Fruit fly (Drosophila melanogaster) whole organism, embryonic: ENCODE results near the gene CG34107.
A peak's percentile ranks its signal among the peaks of the same experiment; 100 is the strongest.

Experiments used
- Antp ChIP-seq: fragments of 200-800 bp; sonication (Bioruptor generic); optimal IDR thresholded peaks from 3 replicates; lab custom pipeline; 2016; ENCODE audit warnings: missing biosample characterization, missing genetic modification characterization
- Bdp1 ChIP-seq: fragments of 200-800 bp; sonication (Bioruptor generic); optimal IDR thresholded peaks from 3 replicates; lab custom pipeline; 2016; ENCODE audit warnings: missing biosample characterization, missing genetic modification characterization
- Blimp-1 ChIP-seq: fragments of 200-800 bp; sonication (Bioruptor generic); optimal IDR thresholded peaks from 3 replicates; lab custom pipeline; 2018; ENCODE audit warnings: missing biosample characterization, missing genetic modification characterization, mild to moderate bottlenecking, moderate library complexity, missing genetic modification reagents
- CG1024 ChIP-seq: fragments of 200-800 bp; sonication (Bioruptor generic); IDR thresholded peaks from 2 replicates; pipeline ENCODE4 v1.3.6; 2022; ENCODE audit warnings: missing biosample characterization, missing genetic modification characterization
- CG10543 ChIP-seq: fragments of 200-800 bp; sonication (Bioruptor generic); optimal IDR thresholded peaks from 3 replicates; lab custom pipeline; 2017; ENCODE audit warnings: missing biosample characterization, mild to moderate bottlenecking, missing genetic modification characterization, moderate library complexity
- CG11456 ChIP-seq: fragments of 200-800 bp; sonication (Bioruptor generic); IDR thresholded peaks from 3 replicates; pipeline ENCODE4 v1.3.6; 2022; ENCODE audit warnings: missing biosample characterization, missing genetic modification characterization
- CG11504 ChIP-seq: fragments of 200-800 bp; sonication (Bioruptor generic); optimal IDR thresholded peaks from 3 replicates; lab custom pipeline; 2019; ENCODE audit warnings: missing biosample characterization, mild to moderate bottlenecking, missing genetic modification characterization, moderate library complexity
- CG13296 ChIP-seq: fragments of 200-800 bp; sonication (Bioruptor generic); optimal IDR thresholded peaks from 3 replicates; lab custom pipeline; 2018; ENCODE audit warnings: missing biosample characterization, mild to moderate bottlenecking, missing genetic modification characterization
- CG15514 ChIP-seq: fragments of 200-800 bp; sonication (Bioruptor generic); optimal IDR thresholded peaks from 3 replicates; lab custom pipeline; 2017; ENCODE audit warnings: missing biosample characterization, missing genetic modification characterization, mild to moderate bottlenecking, moderate library complexity, missing genetic modification reagents
- CG18764 ChIP-seq: fragments of 200-800 bp; sonication (Bioruptor generic); optimal IDR thresholded peaks from 3 replicates; lab custom pipeline; 2016; ENCODE audit warnings: missing biosample characterization, missing genetic modification characterization
- CG2129 ChIP-seq: fragments of 200-800 bp; sonication (Bioruptor generic); IDR thresholded peaks from 2 replicates; pipeline ENCODE4 v1.3.6; 2022; ENCODE audit warnings: missing biosample characterization, missing genetic modification characterization; ENCODE audit not compliant: partially characterized antibody
- CG2199 ChIP-seq: fragments of 200-800 bp; sonication (Bioruptor generic); IDR thresholded peaks from 3 replicates; pipeline ENCODE4 v1.3.6; 2022; ENCODE audit warnings: missing biosample characterization, missing genetic modification characterization
- CG32772 ChIP-seq: fragments of 200-800 bp; sonication (Bioruptor generic); IDR thresholded peaks from 2 replicates; pipeline ENCODE4 v1.3.6; 2022; ENCODE audit warnings: missing biosample characterization, missing genetic modification characterization
- CG33213 ChIP-seq: fragments of 200-800 bp; sonication (Bioruptor generic); optimal IDR thresholded peaks from 3 replicates; lab custom pipeline; 2016; ENCODE audit warnings: missing biosample characterization, missing genetic modification characterization
- CG4424 ChIP-seq: fragments of 200-800 bp; sonication (Bioruptor generic); optimal IDR thresholded peaks from 3 replicates; lab custom pipeline; 2016; ENCODE audit warnings: missing biosample characterization, missing genetic modification characterization
- CG6854 ChIP-seq: fragments of 200-800 bp; sonication (Bioruptor generic); optimal IDR thresholded peaks from 3 replicates; lab custom pipeline; 2017; ENCODE audit warnings: missing biosample characterization, mild to moderate bottlenecking, missing genetic modification characterization
- CG7745 ChIP-seq: fragments of 200-800 bp; sonication (Bioruptor generic); optimal IDR thresholded peaks from 2 replicates; lab custom pipeline; 2018; ENCODE audit warnings: missing biosample characterization, mild to moderate bottlenecking, missing genetic modification characterization, moderate library complexity
- CG7928 ChIP-seq: fragments of 200-800 bp; sonication (Bioruptor generic); optimal IDR thresholded peaks from 2 replicates; lab custom pipeline; 2017; ENCODE audit warnings: missing biosample characterization, mild to moderate bottlenecking, missing genetic modification characterization
- CG8924 ChIP-seq: fragments of 200-800 bp; optimal IDR thresholded peaks from 3 replicates; lab custom pipeline; 2019; ENCODE audit warnings: missing biosample characterization, mild to moderate bottlenecking, missing genetic modification characterization, moderate library complexity
- CG9609 ChIP-seq: fragments of 200-800 bp; sonication (Bioruptor generic); optimal IDR thresholded peaks from 3 replicates; lab custom pipeline; 2016; ENCODE audit warnings: missing biosample characterization, missing genetic modification characterization
- CkIIα-i1 ChIP-seq: fragments of 200-800 bp; sonication (Bioruptor generic); IDR thresholded peaks from 2 replicates; pipeline ENCODE4 v1.3.6; 2022; ENCODE audit warnings: missing biosample characterization, missing genetic modification characterization
- Dip2 ChIP-seq: fragments of 200-800 bp; sonication (Bioruptor generic); IDR thresholded peaks from 2 replicates; pipeline ENCODE4 v1.3.6; 2022; ENCODE audit warnings: missing biosample characterization, missing genetic modification characterization
- Dip3 ChIP-seq: fragments of 200-800 bp; sonication (Bioruptor generic); optimal IDR thresholded peaks from 3 replicates; lab custom pipeline; 2016; ENCODE audit warnings: missing biosample characterization, missing genetic modification characterization
- E2f2 ChIP-seq: fragments of 200-800 bp; sonication (Bioruptor generic); IDR thresholded peaks from 2 replicates; pipeline ENCODE4 v1.3.6; 2022; ENCODE audit warnings: missing biosample characterization, missing genetic modification characterization
- Fer1 ChIP-seq: fragments of 200-800 bp; sonication (Bioruptor generic); optimal IDR thresholded peaks from 2 replicates; lab custom pipeline; 2017; ENCODE audit warnings: missing biosample characterization, mild to moderate bottlenecking, missing genetic modification characterization
- H15 ChIP-seq: fragments of 200-800 bp; sonication (Bioruptor generic); IDR thresholded peaks from 3 replicates; pipeline ENCODE4 v1.3.6; 2022; ENCODE audit warnings: missing biosample characterization, missing genetic modification characterization
- HLH3B ChIP-seq: fragments of 200-800 bp; sonication (Bioruptor generic); IDR thresholded peaks from 2 replicates; pipeline ENCODE4 v1.3.6; 2022; ENCODE audit warnings: missing biosample characterization, missing genetic modification characterization
- MESR4 ChIP-seq: fragments of 200-800 bp; sonication (Bioruptor generic); optimal IDR thresholded peaks from 2 replicates; lab custom pipeline; 2018; ENCODE audit warnings: missing biosample characterization, mild to moderate bottlenecking, missing genetic modification characterization, moderate library complexity
- Mad ChIP-seq: fragments of 200-800 bp; sonication (Bioruptor generic); optimal IDR thresholded peaks from 2 replicates; lab custom pipeline; 2016; ENCODE audit warnings: missing biosample characterization, missing genetic modification characterization
- Ravus ChIP-seq: fragments of 200-800 bp; sonication (Bioruptor generic); IDR thresholded peaks from 2 replicates; pipeline ENCODE4 v1.3.6; 2022; ENCODE audit warnings: missing biosample characterization, missing genetic modification characterization
- Sry-β ChIP-seq: fragments of 200-800 bp; sonication (Bioruptor generic); optimal IDR thresholded peaks from 2 replicates; lab custom pipeline; 2018; ENCODE audit warnings: missing biosample characterization, mild to moderate bottlenecking, missing genetic modification characterization, moderate library complexity
- cas ChIP-seq: fragments of 200-800 bp; sonication (Bioruptor generic); IDR thresholded peaks from 2 replicates; pipeline ENCODE4 v1.3.6; 2022; ENCODE audit warnings: missing biosample characterization, missing genetic modification characterization
- chm ChIP-seq: fragments of 200-800 bp; sonication (Bioruptor generic); IDR thresholded peaks from 2 replicates; pipeline ENCODE4 v1.3.6; 2022; ENCODE audit warnings: missing biosample characterization, missing genetic modification characterization
- croc ChIP-seq: fragments of 200-800 bp; sonication (Bioruptor generic); conservative IDR thresholded peaks from 3 replicates; pipeline ENCODE4 v1.3.6; 2022; ENCODE audit warnings: missing biosample characterization, missing genetic modification characterization
- danr ChIP-seq: fragments of 200-800 bp; sonication (Bioruptor generic); IDR thresholded peaks from 2 replicates; pipeline ENCODE4 v1.3.6; 2022; ENCODE audit warnings: missing biosample characterization, missing genetic modification characterization
- dati ChIP-seq: fragments of 200-800 bp; sonication (Bioruptor generic); IDR thresholded peaks from 2 replicates; pipeline ENCODE4 v1.3.6; 2022; ENCODE audit warnings: missing biosample characterization, missing genetic modification characterization
- emc ChIP-seq: fragments of 200-800 bp; sonication (Bioruptor generic); optimal IDR thresholded peaks from 2 replicates; lab custom pipeline; 2016; ENCODE audit warnings: missing biosample characterization, missing genetic modification characterization
- gcm2 ChIP-seq: fragments of 200-800 bp; sonication (Bioruptor generic); optimal IDR thresholded peaks from 2 replicates; lab custom pipeline; 2016; ENCODE audit warnings: missing biosample characterization, missing genetic modification characterization
- gfzf ChIP-seq: fragments of 200-800 bp; sonication (Bioruptor generic); optimal IDR thresholded peaks from 2 replicates; lab custom pipeline; 2016; ENCODE audit warnings: missing biosample characterization, mild to moderate bottlenecking, missing genetic modification characterization, moderate library complexity
- grn ChIP-seq: fragments of 200-800 bp; sonication (Bioruptor generic); optimal IDR thresholded peaks from 3 replicates; lab custom pipeline; 2017; ENCODE audit warnings: missing biosample characterization, missing genetic modification characterization
- maf-S ChIP-seq: fragments of 200-800 bp; sonication (Bioruptor generic); optimal IDR thresholded peaks from 2 replicates; lab custom pipeline; 2016; ENCODE audit warnings: missing biosample characterization, missing genetic modification characterization
- nerfin-2 ChIP-seq: fragments of 200-800 bp; sonication (Bioruptor generic); IDR thresholded peaks from 2 replicates; pipeline ENCODE4 v1.3.6; 2022; ENCODE audit warnings: missing biosample characterization, missing genetic modification characterization; ENCODE audit not compliant: partially characterized antibody
- prd ChIP-seq, 3 experiments: fragments of >200 bp in 2 of 3; fragments of 200-800 bp in 1 of 3; sonication (Bioruptor generic) in 1 of 3; optimal IDR thresholded peaks in 2 of 3; IDR thresholded peaks in 1 of 3; 2 replicates in 2 of 3; 3 replicates in 1 of 3; pipeline versions ENCODE4 v1.3.6 to Lab custom; 2017 to 2022; ENCODE audit warnings: missing biosample characterization in 1 of 3, missing genetic modification characterization in 1 of 3
- sens-2 ChIP-seq: fragments of 200-800 bp; sonication (Bioruptor generic); IDR thresholded peaks from 2 replicates; pipeline ENCODE4 v1.3.6; 2022; ENCODE audit warnings: missing biosample characterization, missing genetic modification characterization
- sna ChIP-seq: fragments of 200-800 bp; sonication (Bioruptor generic); IDR thresholded peaks from 2 replicates; pipeline ENCODE4 v1.3.6; 2022; ENCODE audit warnings: missing biosample characterization, missing genetic modification characterization; ENCODE audit not compliant: partially characterized antibody
- sob ChIP-seq: fragments of 200-800 bp; sonication (Bioruptor generic); IDR thresholded peaks from 2 replicates; pipeline ENCODE4 v1.3.6; 2022; ENCODE audit warnings: missing biosample characterization, missing genetic modification characterization
- stwl ChIP-seq: fragments of 200-800 bp; sonication (Bioruptor generic); optimal IDR thresholded peaks from 3 replicates; lab custom pipeline; 2018; ENCODE audit warnings: missing biosample characterization, mild to moderate bottlenecking, missing genetic modification characterization, moderate library complexity
- usp ChIP-seq: fragments of >200 bp; optimal IDR thresholded peaks from 2 replicates; lab custom pipeline; 2017; ENCODE audit warnings: missing biosample characterization, missing genetic modification characterization

CG34107 gene

DNA sequence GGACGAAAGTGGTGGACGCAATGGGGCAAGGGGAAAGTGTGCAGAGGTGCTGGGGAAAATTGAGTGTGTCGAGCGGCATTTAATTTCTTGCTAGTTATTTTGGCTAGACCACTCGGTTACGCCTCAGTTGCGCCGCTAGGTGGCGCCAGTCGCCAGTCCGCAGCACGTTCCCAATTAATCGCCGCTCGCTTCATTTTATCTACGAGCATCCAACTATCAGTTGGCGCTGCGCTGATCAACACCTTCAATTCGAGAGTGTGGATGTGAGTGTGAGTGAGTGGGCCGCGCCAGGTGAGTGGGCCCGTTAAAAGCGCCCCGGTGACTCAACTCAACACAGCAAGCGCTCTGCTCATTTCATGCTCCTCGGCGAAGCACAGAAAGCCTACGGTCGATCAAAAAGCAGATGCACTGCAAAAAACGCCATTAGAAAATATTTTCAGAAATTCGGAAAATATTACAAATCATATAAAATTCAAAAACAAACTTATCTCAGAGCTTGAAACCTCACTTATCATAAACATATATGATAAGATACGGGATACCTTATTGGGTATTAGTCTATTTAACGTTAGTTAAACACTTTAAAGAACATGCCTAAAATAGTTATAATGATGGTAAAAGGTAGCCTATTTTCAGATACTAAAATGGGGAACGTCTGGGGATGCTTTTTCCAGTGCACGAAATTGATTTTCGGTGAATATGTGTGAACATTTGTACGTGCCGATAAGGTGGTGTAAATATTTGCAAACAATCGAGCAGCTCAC lies 43.6 kb downstream of the CG34107 start (continued):
- TF ChIP-seq Mad (GFP tag; lab: Kevin White, UChicago) (peak; percentile 71), CG11456 (peak; percentile 66; the same call in 1 of the 3 replicates), CG11504 (peak; percentile 92), CG13296 (GFP tag; lab: Kevin White, UChicago) (peak; percentile 81), prd (optimal IDR thresholded peaks at IDR 0.05; lab: Kevin White, UChicago) (no peak), prd (GFP tag; IDR thresholded peaks at IDR 0.05; lab: Robert Waterston, UW) (peak; percentile 78), gcm2 (GFP tag; lab: Kevin White, UChicago) (peak; percentile 67), stwl (tag; lab: Kevin White, UChicago) (no peak), HLH3B (GFP tag; lab: Robert Waterston, UW) (peak; percentile 76), CkIIα-i1 (GFP tag; lab: Robert Waterston, UW) (0 out of 2 replicates have a peak, but pooled peaks have one; percentile 30), Dip3 (GFP tag; lab: Kevin White, UChicago) (peak; percentile 88), sna (GFP tag; lab: Robert Waterston, UW) (peak; percentile 29; the same call in 1 of the 2 replicates), CG15514 (GFP tag; lab: Kevin White, UChicago) (peak; percentile 69), CG18764 (GFP tag; lab: Kevin White, UChicago) (peak; percentile 54), CG8924 (tag; lab: Kevin White, UChicago) (peak; percentile 87), danr (GFP tag; lab: Robert Waterston, UW) (peak; percentile 54; the same call in 1 of the 2 replicates), sens-2 (GFP tag; lab: Robert Waterston, UW) (no peak), dati (GFP tag; lab: Robert Waterston, UW) (0 out of 2 replicates have a peak, but pooled peaks have one; percentile 24), emc (GFP tag; lab: Kevin White, UChicago) (peak; percentile 52), CG32772 (GFP tag; lab: Robert Waterston, UW) (peak; percentile 64), CG1024 (GFP tag; lab: Robert Waterston, UW) (no peak), usp (GFP tag; lab: Kevin White, UChicago) (no peak), CG9609 (GFP tag; lab: Kevin White, UChicago) (peak; percentile 84), Blimp-1 (GFP tag; lab: Kevin White, UChicago) (peak; percentile 75), maf-S (peak; percentile 69), CG7928 (GFP tag; lab: Kevin White, UChicago) (peak; percentile 33), Dip2 (GFP tag; lab: Robert Waterston, UW) (no peak; the same call in 1 of the 2 replicates), Antp (GFP tag; lab: Kevin White, UChicago) (peak; percentile 16), CG6854 (peak; percentile 69), Fer1 (GFP tag; lab: Kevin White, UChicago) (peak; percentile 91), Ravus (GFP tag; lab: Robert Waterston, UW) (peak; percentile 35), E2f2 (GFP tag; lab: Robert Waterston, UW) (peak; percentile 49), sob (GFP tag; lab: Robert Waterston, UW) (peak; percentile 71), CG4424 (GFP tag; lab: Kevin White, UChicago) (peak; percentile 79), CG2129 (GFP tag; lab: Robert Waterston, UW) (no peak), nerfin-2 (GFP tag; lab: Robert Waterston, UW) (peak; percentile 31; the same call in 1 of the 2 replicates), Sry-β (GFP tag; lab: Kevin White, UChicago) (no peak), croc (GFP tag; lab: Robert Waterston, UW) (no peak; the same call in 2 of the 3 replicates), CG7745 (tag; lab: Kevin White, UChicago) (no peak), MESR4 (no peak), CG2199 (GFP tag; lab: Robert Waterston, UW) (no peak), gfzf (GFP tag; lab: Kevin White, UChicago) (no peak), cas (GFP tag; lab: Robert Waterston, UW) (no peak), Bdp1 (GFP tag; lab: Kevin White, UChicago) (peak; percentile 2), grn (GFP tag; lab: Kevin White, UChicago) (peak; percentile 66), H15 (GFP tag; lab: Robert Waterston, UW) (peak; percentile 44; the same call in 1 of the 3 replicates), CG33213 (GFP tag; lab: Kevin White, UChicago) (peak; percentile 59), chm (GFP tag; lab: Robert Waterston, UW) (peak; percentile 65; the same call in 1 of the 2 replicates), CG10543 (GFP tag; lab: Kevin White, UChicago) (peak; percentile 88)
